Fruit fly (Drosophila melanogaster) whole organism, pupa: ENCODE results near the gene Cyp4ac2.

Experiments
- CG10348 ChIP-seq: fragments of 200-800 bp; sonication (Bioruptor generic); IDR thresholded peaks from 2 replicates; pipeline ENCODE4 v1.3.6; 2022; ENCODE audit warnings: missing biosample characterization, missing genetic modification characterization
- CG12605 ChIP-seq: fragments of 200-800 bp; sonication (Bioruptor generic); IDR thresholded peaks from 2 replicates; pipeline ENCODE4 v1.3.6; 2022; ENCODE audit warnings: missing biosample characterization, missing genetic modification characterization
- CG13204 ChIP-seq: fragments of 200-800 bp; sonication (Bioruptor generic); optimal IDR thresholded peaks from 2 replicates; lab custom pipeline; 2018; ENCODE audit warnings: missing biosample characterization, mild to moderate bottlenecking, missing genetic modification characterization, moderate library complexity
- CG14655 ChIP-seq: fragments of 200-800 bp; sonication (Bioruptor generic); optimal IDR thresholded peaks from 3 replicates; lab custom pipeline; 2017; ENCODE audit warnings: mild to moderate bottlenecking, missing biosample characterization, missing genetic modification reagents, missing genetic modification characterization
- CG15710 ChIP-seq: fragments of 200-800 bp; sonication (Bioruptor generic); optimal IDR thresholded peaks from 2 replicates; lab custom pipeline; 2018; ENCODE audit warnings: missing biosample characterization, mild to moderate bottlenecking, missing genetic modification characterization, moderate library complexity
- CG17806 ChIP-seq: fragments of 200-800 bp; sonication (Bioruptor generic); optimal IDR thresholded peaks from 2 replicates; lab custom pipeline; 2018; ENCODE audit warnings: missing biosample characterization, mild to moderate bottlenecking, missing genetic modification characterization, moderate library complexity
- CG32121 ChIP-seq: fragments of 200-800 bp; sonication (Bioruptor generic); IDR thresholded peaks from 2 replicates; pipeline ENCODE4 v1.3.6; 2022; ENCODE audit warnings: missing biosample characterization, missing genetic modification characterization
- CG34367 ChIP-seq: fragments of 200-800 bp; sonication (Bioruptor generic); optimal IDR thresholded peaks from 2 replicates; lab custom pipeline; 2018; ENCODE audit warnings: missing biosample characterization, mild to moderate bottlenecking, missing genetic modification characterization
- CG4496 ChIP-seq: fragments of 200-800 bp; sonication (Bioruptor generic); IDR thresholded peaks from 3 replicates; pipeline ENCODE4 v1.3.6; 2022; ENCODE audit warnings: missing biosample characterization, missing genetic modification characterization
- CG8159 ChIP-seq: fragments of 200-800 bp; sonication (Bioruptor generic); optimal IDR thresholded peaks from 3 replicates; lab custom pipeline; 2018; ENCODE audit warnings: missing biosample characterization, mild to moderate bottlenecking, missing genetic modification characterization, moderate library complexity
- CG8301 ChIP-seq: fragments of 200-800 bp; sonication (Bioruptor generic); optimal IDR thresholded peaks from 2 replicates; lab custom pipeline; 2018; ENCODE audit warnings: missing biosample characterization, mild to moderate bottlenecking, missing genetic modification characterization
- CG9948 ChIP-seq: fragments of 200-800 bp; sonication (Bioruptor generic); optimal IDR thresholded peaks from 2 replicates; lab custom pipeline; 2018; ENCODE audit warnings: missing biosample characterization, mild to moderate bottlenecking, missing genetic modification characterization, moderate library complexity
- D1 ChIP-seq: fragments of 200-800 bp; sonication (Bioruptor generic); optimal IDR thresholded peaks from 2 replicates; lab custom pipeline; 2018; ENCODE audit warnings: missing biosample characterization, mild to moderate bottlenecking, missing genetic modification characterization, moderate library complexity
- EcR ChIP-seq: fragments of 200-800 bp; sonication (Bioruptor generic); optimal IDR thresholded peaks from 3 replicates; lab custom pipeline; 2019; ENCODE audit warnings: missing biosample characterization, missing genetic modification characterization, mild to moderate bottlenecking, moderate library complexity, missing genetic modification reagents
- Ets98B ChIP-seq: fragments of 200-800 bp; sonication (Bioruptor generic); IDR thresholded peaks from 2 replicates; pipeline ENCODE4 v1.3.6; 2022; ENCODE audit warnings: missing biosample characterization, missing genetic modification characterization
- Pif1A ChIP-seq: fragments of 200-800 bp; sonication (Bioruptor generic); optimal IDR thresholded peaks from 3 replicates; lab custom pipeline; 2016; ENCODE audit warnings: missing biosample characterization, missing genetic modification characterization
- Pif1B ChIP-seq: fragments of 200-800 bp; sonication (Bioruptor generic); optimal IDR thresholded peaks from 3 replicates; lab custom pipeline; 2016; ENCODE audit warnings: missing biosample characterization, missing genetic modification characterization
- Snoo ChIP-seq: fragments of 200-800 bp; sonication (Bioruptor generic); optimal IDR thresholded peaks from 3 replicates; lab custom pipeline; 2017; ENCODE audit warnings: missing biosample characterization, mild to moderate bottlenecking, missing genetic modification characterization, inconsistent platforms
- fd96Ca ChIP-seq: fragments of 200-800 bp; sonication (Bioruptor generic); IDR thresholded peaks from 3 replicates; pipeline ENCODE4 v1.3.6; 2022; ENCODE audit warnings: missing biosample characterization, missing genetic modification characterization
- gl ChIP-seq: fragments of 200-800 bp; sonication (Bioruptor generic); optimal IDR thresholded peaks from 2 replicates; lab custom pipeline; 2018; ENCODE audit warnings: missing biosample characterization, mild to moderate bottlenecking, missing genetic modification characterization
- rn ChIP-seq: fragments of 200-800 bp; sonication (Bioruptor generic); IDR thresholded peaks from 2 replicates; pipeline ENCODE4 v1.3.6; 2022; ENCODE audit warnings: missing biosample characterization, missing genetic modification characterization

Gene Cyp4ac2

DNA sequence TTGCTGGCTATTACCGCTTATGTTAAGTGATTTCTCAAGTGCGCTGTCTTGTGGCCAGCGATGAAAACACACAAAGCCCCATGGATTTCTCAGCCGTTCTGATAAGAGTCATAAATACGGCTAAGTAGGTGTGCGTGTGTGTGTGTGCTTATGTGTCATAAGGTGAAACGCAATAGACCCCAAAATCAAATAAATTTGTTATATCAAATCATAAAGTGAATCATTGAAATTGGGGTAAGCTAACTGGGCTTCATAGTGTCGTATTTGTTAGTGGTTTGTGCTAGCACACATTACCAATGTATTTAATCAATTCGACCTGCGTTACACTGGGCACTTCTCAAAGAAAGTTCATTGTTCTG lies 33.4 kb downstream of the Cyp4ac2 start:
- TF ChIP-seq CG4496 (GFP tag; lab: Robert Waterston, UW) (0 out of 3 replicates have a peak, but pooled peaks have one; percentile 1), rn (GFP tag; lab: Robert Waterston, UW) (no peak)

DNA sequence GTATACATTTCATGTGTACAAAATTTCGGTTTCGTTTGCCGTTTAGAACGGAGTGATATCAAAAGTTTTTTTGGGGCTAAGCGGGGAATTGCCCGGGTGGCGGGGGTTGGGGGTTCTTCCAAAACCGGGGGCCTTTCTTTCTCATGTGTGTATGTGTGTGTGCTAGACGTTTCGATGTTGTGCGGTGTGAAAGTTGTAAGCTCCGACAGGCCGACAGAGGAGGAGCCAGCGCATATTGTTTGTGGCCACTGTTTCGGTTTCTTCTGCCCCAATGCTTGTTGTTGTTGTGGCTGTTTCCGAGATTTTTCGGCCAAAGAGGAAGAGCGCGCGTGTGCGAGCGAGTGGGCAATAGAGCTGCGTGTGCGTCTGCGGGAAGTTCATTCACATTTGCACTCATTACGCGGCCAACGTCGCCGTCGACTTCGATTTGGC lies 34.1 kb downstream of the Cyp4ac2 start:
- TF ChIP-seq CG32121 (GFP tag; lab: Robert Waterston, UW) (no peak), EcR (peak; percentile 47)

- TF ChIP-seq CG14655 (GFP tag; lab: Kevin White, UChicago) = no peak
- no peak for TF ChIP-seq CG9948 (tag; lab: Kevin White, UChicago)
- peak; percentile 89 for TF ChIP-seq CG13204
- peak; percentile 78 for TF ChIP-seq EcR
- TF ChIP-seq fd96Ca = no peak
- TF ChIP-seq CG8159 (tag; lab: Kevin White, UChicago) = no peak
- no peak for TF ChIP-seq CG12605 (GFP tag; lab: Robert Waterston, UW)
- peak; percentile 37; the same call in 1 of the 2 replicates for TF ChIP-seq Ets98B (GFP tag; lab: Robert Waterston, UW)
- no peak for TF ChIP-seq D1 (tag; lab: Kevin White, UChicago)
- peak; percentile 4 for TF ChIP-seq Pif1B (GFP tag; lab: Kevin White, UChicago)
Observed at dm6 chr2L:5300785-5301616, 34.8 kb downstream of the Cyp4ac2 start.

dm6 chr2L:5302284-5302683 lies 36.1 kb downstream of the Cyp4ac2 start:
- TF ChIP-seq CG4496 (GFP tag; lab: Robert Waterston, UW) (no peak), Pif1B (GFP tag; lab: Kevin White, UChicago) (peak; percentile 5), CG32121 (GFP tag; lab: Robert Waterston, UW) (no peak), CG9948 (tag; lab: Kevin White, UChicago) (peak; percentile 3), D1 (tag; lab: Kevin White, UChicago) (no peak), CG15710 (tag; lab: Kevin White, UChicago) (peak; percentile 37), EcR (no peak), CG14655 (GFP tag; lab: Kevin White, UChicago) (peak; percentile 3), Ets98B (GFP tag; lab: Robert Waterston, UW) (no peak; the same call in 1 of the 2 replicates), CG12605 (GFP tag; lab: Robert Waterston, UW) (no peak), fd96Ca (no peak), gl (tag; lab: Kevin White, UChicago) (no peak), CG17806 (tag; lab: Kevin White, UChicago) (no peak), Snoo (tag; lab: Kevin White, UChicago) (no peak), CG34367 (tag; lab: Kevin White, UChicago) (no peak), rn (GFP tag; lab: Robert Waterston, UW) (no peak), Pif1A (peak; percentile 37), CG13204 (no peak), CG8159 (tag; lab: Kevin White, UChicago) (peak; percentile 38), CG10348 (GFP tag; lab: Robert Waterston, UW) (no peak), CG8301 (tag; lab: Kevin White, UChicago) (no peak)

- TF ChIP-seq rn (GFP tag; lab: Robert Waterston, UW) (no peak), CG8301 (tag; lab: Kevin White, UChicago) (no peak), D1 (tag; lab: Kevin White, UChicago) (no peak), fd96Ca (no peak), CG8159 (tag; lab: Kevin White, UChicago) (no peak), CG4496 (GFP tag; lab: Robert Waterston, UW) (no peak), EcR (no peak), CG34367 (tag; lab: Kevin White, UChicago) (no peak), CG32121 (GFP tag; lab: Robert Waterston, UW) (no peak), Ets98B (GFP tag; lab: Robert Waterston, UW) (no peak), CG10348 (GFP tag; lab: Robert Waterston, UW) (no peak)
Observed at dm6 chr2L:5302692-5303043, 36.5 kb downstream of the Cyp4ac2 start.

DNA sequence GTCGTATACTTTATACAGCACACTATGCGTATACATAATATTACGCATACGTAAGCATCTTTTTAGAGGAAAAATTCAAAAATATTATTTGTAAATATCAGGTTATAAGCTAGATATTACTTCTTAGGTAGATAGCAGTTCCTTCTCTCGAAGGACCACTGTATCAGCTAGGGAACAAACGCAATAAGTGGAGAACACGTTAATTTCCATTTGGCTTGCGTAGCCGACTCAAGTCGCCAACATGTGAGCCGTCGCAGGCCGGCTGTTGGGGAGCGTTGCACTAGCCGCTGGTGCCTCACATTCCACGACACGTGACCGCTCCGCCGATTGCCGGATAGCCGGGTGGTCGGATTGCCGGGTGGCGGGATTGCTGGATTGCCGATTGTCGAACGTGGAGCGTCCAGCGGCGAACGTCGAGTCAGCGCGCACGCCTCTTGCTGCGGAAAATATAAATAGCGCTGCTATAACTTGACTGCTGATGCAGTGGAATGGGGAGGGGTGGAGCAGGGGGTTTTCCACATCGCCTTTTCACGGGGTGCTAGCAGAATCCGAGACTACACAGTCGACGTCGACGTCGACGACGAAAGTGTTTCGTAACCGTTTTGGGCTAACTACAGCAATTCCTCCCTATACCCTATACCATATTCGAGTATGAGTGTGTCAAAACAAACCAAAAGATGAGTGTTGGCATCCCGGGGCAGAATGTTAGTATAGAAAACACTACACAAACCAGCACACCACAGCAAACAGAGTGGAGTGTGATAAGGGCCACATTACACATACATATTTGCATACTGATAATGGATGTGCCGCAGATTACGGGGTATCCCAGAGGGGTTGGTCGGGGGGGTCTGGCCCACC lies 37.1 kb downstream of the Cyp4ac2 start:
- TF ChIP-seq EcR = peak; percentile 57
- peak; percentile 21 for TF ChIP-seq CG14655 (GFP tag; lab: Kevin White, UChicago)
- TF ChIP-seq gl (tag; lab: Kevin White, UChicago) = no peak
- TF ChIP-seq CG10348 (GFP tag; lab: Robert Waterston, UW) = peak; percentile 58; the same call in 1 of the 2 replicates
- peak; percentile 18 for TF ChIP-seq CG17806 (tag; lab: Kevin White, UChicago)
- peak; percentile 15 for TF ChIP-seq Pif1A
- TF ChIP-seq CG9948 (tag; lab: Kevin White, UChicago) = no peak
- TF ChIP-seq CG13204 = peak; percentile 34
- TF ChIP-seq CG8159 (tag; lab: Kevin White, UChicago) = peak; percentile 34
- peak; percentile 30 for TF ChIP-seq CG8301 (tag; lab: Kevin White, UChicago)
- no peak for TF ChIP-seq CG15710 (tag; lab: Kevin White, UChicago)
- peak; percentile 10; the same call in 1 of the 2 replicates for TF ChIP-seq Ets98B (GFP tag; lab: Robert Waterston, UW)
